Worm (Caenorhabditis elegans): ENCODE results near the gene ttc-4.

- TF ChIP-seq med-1 (GFP tag; optimal IDR thresholded peaks at IDR 0.05; ENCODE audit: insufficient read depth) = no peak
- TF ChIP-seq cog-1 (tag; optimal IDR thresholded peaks at IDR 0.05) = no peak
- TF ChIP-seq ztf-23 (GFP tag; IDR thresholded peaks at IDR 0.05) = no peak
- TF ChIP-seq flt-1 (GFP tag; IDR thresholded peaks at IDR 0.05) = no peak
- no peak for TF ChIP-seq klf-2 (GFP tag; conservative IDR thresholded peaks at IDR 0.05)
- TF ChIP-seq T22C8.4 (GFP tag; IDR thresholded peaks at IDR 0.05) = no peak
- no peak for TF ChIP-seq ref-1 (GFP tag; conservative IDR thresholded peaks at IDR 0.05)
These were observed 15.3 kb upstream of the ttc-4 start for ce11 chrII:5579236-5579635.
